Fruit fly (Drosophila melanogaster): ENCODE measurements around the gene Crk.

Crk gene

DNA sequence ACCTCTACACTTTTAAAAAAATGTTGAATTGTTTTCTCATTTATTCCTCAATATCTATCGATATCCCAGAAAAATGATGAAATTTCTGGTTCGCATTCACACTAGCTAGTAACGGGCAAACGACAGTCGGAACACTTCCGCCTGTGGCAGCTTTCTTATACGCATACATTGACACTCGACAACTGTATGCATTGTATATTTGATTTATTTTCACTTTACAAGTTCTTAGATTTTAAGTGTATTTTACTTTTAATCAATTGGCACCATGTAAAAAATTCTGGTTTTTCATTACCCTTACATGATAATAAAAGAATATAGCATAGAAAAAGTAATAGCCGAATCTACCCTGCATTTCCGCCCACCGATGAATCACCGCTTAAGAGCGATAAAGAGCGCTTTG, 29.2 kb upstream of the Crk start (continued):
- TF ChIP-seq CG15479 (GFP tag; optimal IDR thresholded peaks at IDR 0.05) (no peak), CG13296 (GFP tag; optimal IDR thresholded peaks at IDR 0.05) (peak; percentile 0), CG30020 (tag; optimal IDR thresholded peaks at IDR 0.05) (peak; percentile 95), cad (GFP tag; optimal IDR thresholded peaks at IDR 0.05) (no peak), CG9727 (GFP tag; optimal IDR thresholded peaks at IDR 0.05) (no peak), croc (GFP tag; conservative IDR thresholded peaks at IDR 0.05) (no peak), aop (GFP tag; IDR thresholded peaks at IDR 0.05) (no peak), BEAF-32 (GFP tag; optimal IDR thresholded peaks at IDR 0.05) (peak; percentile 32), dimm (GFP tag; IDR thresholded peaks at IDR 0.05) (no peak), Sry-δ (GFP tag; optimal IDR thresholded peaks at IDR 0.05) (peak; percentile 7), Ets65A (GFP tag) (peak; percentile 93), pfk (GFP tag; optimal IDR thresholded peaks at IDR 0.05) (peak; percentile 47), Mes4 (GFP tag; optimal IDR thresholded peaks at IDR 0.05) (peak; percentile 18), CG5245 (GFP tag; optimal IDR thresholded peaks at IDR 0.05) (no peak), row (GFP tag; IDR thresholded peaks at IDR 0.05) (peak; percentile 55; the same call in 2 of the 3 replicates), CG7357 (GFP tag; IDR thresholded peaks at IDR 0.05) (peak; percentile 90), CG18476 (GFP tag; optimal IDR thresholded peaks at IDR 0.05) (no peak), CG12659 (GFP tag; optimal IDR thresholded peaks at IDR 0.05) (no peak), gcm2 (GFP tag; optimal IDR thresholded peaks at IDR 0.05) (no peak), sr (GFP tag; IDR thresholded peaks at IDR 0.05) (no peak), Nf-YB (GFP tag; optimal IDR thresholded peaks at IDR 0.05) (no peak), pzg (GFP tag; optimal IDR thresholded peaks at IDR 0.05) (peak; percentile 15), Chrac-16 (GFP tag; optimal IDR thresholded peaks at IDR 0.05) (no peak), CG15514 (GFP tag; optimal IDR thresholded peaks at IDR 0.05) (no peak), CG2120 (GFP tag; optimal IDR thresholded peaks at IDR 0.05) (peak; percentile 3), CG10366 (GFP tag; IDR thresholded peaks at IDR 0.05) (no peak), CG10321 (GFP tag; IDR thresholded peaks at IDR 0.05) (no peak), Kr (GFP tag; optimal IDR thresholded peaks at IDR 0.05) (no peak), CG1603 (tag; optimal IDR thresholded peaks at IDR 0.05) (peak; percentile 59), tgo (GFP tag; IDR thresholded peaks at IDR 0.05) (no peak), phol (tag; optimal IDR thresholded peaks at IDR 0.05) (peak; percentile 25), CG11456 (GFP tag; IDR thresholded peaks at IDR 0.05) (no peak), ac (GFP tag; optimal IDR thresholded peaks at IDR 0.05) (no peak), Xbp1 (GFP tag; optimal IDR thresholded peaks at IDR 0.05) (no peak), ssp (GFP tag; IDR thresholded peaks at IDR 0.05) (peak; percentile 90), seq (GFP tag; IDR thresholded peaks at IDR 0.05) (0 out of 2 replicates have a peak, but pooled peaks have one; percentile 8), ab (GFP tag; optimal IDR thresholded peaks at IDR 0.05) (no peak), NfI (GFP tag; optimal IDR thresholded peaks at IDR 0.05) (no peak), Nf-YC (tag; optimal IDR thresholded peaks at IDR 0.05) (no peak), prd (optimal IDR thresholded peaks at IDR 0.05) (no peak), prd (GFP tag; IDR thresholded peaks at IDR 0.05) (no peak), CG1024 (GFP tag; IDR thresholded peaks at IDR 0.05) (peak; percentile 84), kay (GFP tag; optimal IDR thresholded peaks at IDR 0.05) (peak; percentile 7), Dref (GFP tag; IDR thresholded peaks at IDR 0.05) (no peak), CG17359 (tag; optimal IDR thresholded peaks at IDR 0.05) (no peak), rib (GFP tag; IDR thresholded peaks at IDR 0.05) (no peak), CG4404 (GFP tag; IDR thresholded peaks at IDR 0.05) (no peak), CG4820 (GFP tag; optimal IDR thresholded peaks at IDR 0.05) (no peak), CG34376 (GFP tag; optimal IDR thresholded peaks at IDR 0.05) (peak; percentile 1), CG2116 (GFP tag; optimal IDR thresholded peaks at IDR 0.05) (no peak), Meics (GFP tag; optimal IDR thresholded peaks at IDR 0.05) (no peak), CG32767 (GFP tag; IDR thresholded peaks at IDR 0.05) (no peak), CG4328 (GFP tag; optimal IDR thresholded peaks at IDR 0.05) (no peak)

Measured in whole organism, embryonic.